Fruit fly (Drosophila melanogaster) whole organism, adult: ENCODE measurements around the gene sinu.
A peak's percentile ranks its signal among the peaks of the same experiment; 100 is the strongest.

Experiments
- CG11617 ChIP-seq: fragments of 200-800 bp; sonication (Bioruptor generic); optimal IDR thresholded peaks from 2 replicates; lab custom pipeline; 2017; ENCODE audit warnings: mild to moderate bottlenecking, missing biosample characterization, missing genetic modification reagents, missing genetic modification characterization
- CG12768 ChIP-seq: fragments of 200-800 bp; sonication (Bioruptor generic); optimal IDR thresholded peaks from 2 replicates; lab custom pipeline; 2017; ENCODE audit warnings: missing biosample characterization, missing genetic modification characterization, mild to moderate bottlenecking, moderate library complexity, missing genetic modification reagents
- CG14711 ChIP-seq: fragments of 200-800 bp; sonication (Bioruptor generic); optimal IDR thresholded peaks from 2 replicates; lab custom pipeline; 2018; ENCODE audit warnings: missing biosample characterization, mild to moderate bottlenecking, missing genetic modification characterization, moderate library complexity
- CG1620 ChIP-seq: fragments of 200-800 bp; sonication (Bioruptor generic); optimal IDR thresholded peaks from 2 replicates; lab custom pipeline; 2016; ENCODE audit warnings: missing biosample characterization, missing genetic modification characterization
- CG33017 ChIP-seq: fragments of 200-800 bp; sonication (Bioruptor generic); optimal IDR thresholded peaks from 2 replicates; lab custom pipeline; 2018; ENCODE audit warnings: missing biosample characterization, mild to moderate bottlenecking, missing genetic modification characterization, moderate library complexity
- CG5204 ChIP-seq: fragments of 200-800 bp; sonication (Bioruptor generic); optimal IDR thresholded peaks from 2 replicates; lab custom pipeline; 2016; ENCODE audit warnings: missing biosample characterization, missing genetic modification characterization
- CG7045 ChIP-seq: fragments of 200-800 bp; sonication (Bioruptor generic); optimal IDR thresholded peaks from 2 replicates; lab custom pipeline; 2017; ENCODE audit warnings: missing biosample characterization, mild to moderate bottlenecking, missing genetic modification characterization
- CG7101 ChIP-seq: fragments of 200-800 bp; sonication (Bioruptor generic); optimal IDR thresholded peaks from 2 replicates; lab custom pipeline; 2018; ENCODE audit warnings: missing biosample characterization, mild to moderate bottlenecking, missing genetic modification characterization, moderate library complexity
- Clk ChIP-seq: fragments of 200-800 bp; sonication (Bioruptor generic); optimal IDR thresholded peaks from 2 replicates; lab custom pipeline; 2017; ENCODE audit warnings: missing biosample characterization, missing genetic modification characterization
- Crg-1 ChIP-seq: fragments of 200-800 bp; sonication (Bioruptor generic); optimal IDR thresholded peaks from 2 replicates; lab custom pipeline; 2016; ENCODE audit warnings: missing biosample characterization, missing genetic modification characterization
- Hr96 ChIP-seq: fragments of 200-800 bp; sonication (Bioruptor generic); optimal IDR thresholded peaks from 2 replicates; lab custom pipeline; 2016; ENCODE audit warnings: missing biosample characterization, missing genetic modification characterization
- Mnt ChIP-seq: fragments of 200-800 bp; sonication (Bioruptor generic); optimal IDR thresholded peaks from 2 replicates; lab custom pipeline; 2016; ENCODE audit warnings: missing biosample characterization, mild to moderate bottlenecking, missing genetic modification characterization
- bab1 ChIP-seq: fragments of 200-800 bp; sonication (Bioruptor generic); optimal IDR thresholded peaks from 3 replicates; lab custom pipeline; 2019; ENCODE audit warnings: missing biosample characterization, mild to moderate bottlenecking, missing genetic modification characterization, moderate library complexity
- cic ChIP-seq: fragments of 200-800 bp; sonication (Bioruptor generic); optimal IDR thresholded peaks from 2 replicates; lab custom pipeline; 2017; ENCODE audit warnings: missing biosample characterization, mild to moderate bottlenecking, missing genetic modification characterization, moderate library complexity
- cnc ChIP-seq, 2 experiments: fragments of >200 bp; optimal IDR thresholded peaks; 2 replicates each; lab custom pipeline; 2017
- kay ChIP-seq: fragments of 200-800 bp; sonication (Bioruptor generic); peaks from one replicate; lab custom pipeline; 2016; ENCODE audit warnings: missing biosample characterization, missing genetic modification characterization, borderline replicate concordance
- ovo ChIP-seq: fragments of 200-800 bp; sonication (Bioruptor generic); optimal IDR thresholded peaks from 2 replicates; lab custom pipeline; 2016; ENCODE audit warnings: missing biosample characterization, missing genetic modification characterization
- pad ChIP-seq: fragments of 200-800 bp; sonication (Bioruptor generic); optimal IDR thresholded peaks from 3 replicates; lab custom pipeline; 2017; ENCODE audit warnings: missing biosample characterization, missing genetic modification characterization, mild to moderate bottlenecking, moderate library complexity, missing genetic modification reagents
- tj ChIP-seq: fragments of 200-800 bp; sonication (Bioruptor generic); optimal IDR thresholded peaks from 3 replicates; lab custom pipeline; 2017; ENCODE audit warnings: missing biosample characterization, mild to moderate bottlenecking, missing genetic modification characterization, moderate library complexity
- toe ChIP-seq: fragments of 200-800 bp; sonication (Bioruptor generic); optimal IDR thresholded peaks from 2 replicates; lab custom pipeline; 2016; ENCODE audit warnings: missing biosample characterization, missing genetic modification characterization

sinu gene

DNA sequence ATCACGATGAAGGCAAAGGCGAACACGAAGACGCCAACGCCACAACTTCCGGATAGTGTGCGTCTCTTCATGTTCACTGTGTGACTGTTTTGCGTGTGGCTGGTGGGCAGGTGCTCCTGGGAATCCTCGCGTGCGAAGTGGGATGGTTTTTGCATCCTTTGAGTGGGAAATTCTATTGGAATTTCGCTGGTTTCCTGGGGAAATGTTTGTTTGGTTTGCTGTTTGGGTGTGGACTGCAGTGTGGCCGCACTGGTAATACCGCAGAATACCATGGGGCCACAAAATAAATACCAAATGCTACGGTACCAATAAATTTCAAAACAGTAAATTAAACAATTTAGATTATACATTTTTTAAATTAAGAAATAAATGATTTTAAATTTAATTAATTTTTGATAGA, at the start of gene sinu:
sinu (minus strand) TSS at position 258 of the 400 bp plus-strand sequence.
- TF ChIP-seq ovo (GFP tag; lab: Kevin White, UChicago) (no peak), Hr96 (no peak), Mnt (no peak), pad (no peak), cic (GFP tag; lab: Kevin White, UChicago) (no peak), toe (GFP tag; lab: Kevin White, UChicago) (no peak), CG14711 (tag; lab: Kevin White, UChicago) (no peak), CG12768 (no peak), CG11617 (GFP tag; lab: Kevin White, UChicago) (no peak), Clk (GFP tag; lab: Kevin White, UChicago) (no peak), CG7101 (tag; lab: Kevin White, UChicago) (no peak), bab1 (GFP tag; lab: Kevin White, UChicago) (no peak), CG33017 (tag; lab: Kevin White, UChicago) (no peak), CG1620 (no peak), Crg-1 (GFP tag; lab: Kevin White, UChicago) (no peak), CG7045 (GFP tag; lab: Kevin White, UChicago) (no peak), tj (GFP tag; lab: Kevin White, UChicago) (no peak), cnc (optimal IDR thresholded peaks at IDR 0.05; lab: Kevin White, UChicago) (no peak), CG5204 (no peak), kay (no peak)

dm6 chr3L:5610582-5610981, 49.2 kb upstream of the sinu start:
- TF ChIP-seq Mnt (peak; percentile 53), CG7101 (tag; lab: Kevin White, UChicago) (peak; percentile 24), bab1 (GFP tag; lab: Kevin White, UChicago) (peak; percentile 14), CG1620 (no peak), cic (GFP tag; lab: Kevin White, UChicago) (peak; percentile 71), tj (GFP tag; lab: Kevin White, UChicago) (peak; percentile 28), CG33017 (tag; lab: Kevin White, UChicago) (peak; percentile 0), Hr96 (no peak), CG12768 (peak; percentile 47)

dm6 chr3L:5609493-5609892, 48.1 kb upstream of the sinu start:
- TF ChIP-seq CG5204: no peak
- no peak for TF ChIP-seq CG7045 (GFP tag; lab: Kevin White, UChicago)
- no peak for TF ChIP-seq CG11617 (GFP tag; lab: Kevin White, UChicago)
- TF ChIP-seq Clk (GFP tag; lab: Kevin White, UChicago): no peak
- no peak for TF ChIP-seq Mnt
- no peak for TF ChIP-seq CG33017 (tag; lab: Kevin White, UChicago)
- no peak for TF ChIP-seq Crg-1 (GFP tag; lab: Kevin White, UChicago)
- no peak for TF ChIP-seq CG14711 (tag; lab: Kevin White, UChicago)

- TF ChIP-seq bab1 (GFP tag; lab: Kevin White, UChicago) (no peak), cic (GFP tag; lab: Kevin White, UChicago) (no peak), CG33017 (tag; lab: Kevin White, UChicago) (no peak), Hr96 (no peak), CG14711 (tag; lab: Kevin White, UChicago) (no peak)
Measured at dm6 chr3L:5608786-5609370, 47.5 kb upstream of the sinu start.

dm6 chr3L:5608128-5608527, 46.7 kb upstream of the sinu start, which contains the start of gene Eaf6:
TSS of gene Eaf6 (minus strand) at chr3L:5608300.
- peak; percentile 19 for TF ChIP-seq Mnt
- TF ChIP-seq cic (GFP tag; lab: Kevin White, UChicago): no peak

- TF ChIP-seq ovo (GFP tag; lab: Kevin White, UChicago) (no peak), CG7045 (GFP tag; lab: Kevin White, UChicago) (no peak), kay (peak; percentile 14)
Measured at dm6 chr3L:5604490-5604889, 43.1 kb upstream of the sinu start, which contains the start of gene mthl2. TSS of gene mthl2 (plus strand) at chr3L:5604790.

dm6 chr3L:5603860-5604415, 42.5 kb upstream of the sinu start, which contains the start of gene TM9SF3:
TSS of gene TM9SF3 (minus strand) at chr3L:5603979.
- peak; percentile 44 for TF ChIP-seq toe (GFP tag; lab: Kevin White, UChicago)
- peak; percentile 43 for TF ChIP-seq tj (GFP tag; lab: Kevin White, UChicago)
- TF ChIP-seq bab1 (GFP tag; lab: Kevin White, UChicago): peak; percentile 12
- TF ChIP-seq Mnt: peak; percentile 32
- TF ChIP-seq CG11617 (GFP tag; lab: Kevin White, UChicago): peak; percentile 2
- TF ChIP-seq CG5204: peak; percentile 38
- TF ChIP-seq pad: no peak
- peak; percentile 51 for TF ChIP-seq CG1620
- peak; percentile 26 for TF ChIP-seq Hr96
- no peak for TF ChIP-seq CG33017 (tag; lab: Kevin White, UChicago)
- TF ChIP-seq CG14711 (tag; lab: Kevin White, UChicago): peak; percentile 90
